Worm (Caenorhabditis elegans) whole organism, L1 larva: Measurements from ENCODE around the gene R12C12.5.
A peak's percentile ranks its signal among the peaks of the same experiment; 100 is the strongest.

ENCODE experiments used
- aly-2 ChIP-seq: fragments of 150-350 bp; optimal IDR thresholded peaks from 2 replicates; lab custom pipeline; 2014; ENCODE audit warnings: missing biosample characterization, missing genetic modification characterization
- elt-3 ChIP-seq, 6 experiments: fragments of 150-350 bp in 1 of 6; sonication (generic microtip); optimal IDR thresholded peaks; 2 replicates each; lab custom pipeline; 2017 to 2018; ENCODE audit warnings: missing biosample characterization in 6 of 6, missing genetic modification characterization in 6 of 6, inconsistent platforms in 1 of 6
- lin-15B ChIP-seq: fragments of 150-350 bp; sonication (generic microtip); optimal IDR thresholded peaks from 3 replicates; lab custom pipeline; 2014; ENCODE audit warnings: missing biosample characterization, missing genetic modification characterization
- lin-35 ChIP-seq, 2 experiments: fragments of 150-350 bp; optimal IDR thresholded peaks; 2 replicates each; lab custom pipeline; 2014; ENCODE audit warnings: missing biosample characterization in 2 of 2, missing genetic modification characterization in 2 of 2, missing genetic modification reagents in 2 of 2
- pqm-1 ChIP-seq: sonication (generic microtip); optimal IDR thresholded peaks from 3 replicates; lab custom pipeline; 2017; ENCODE audit warnings: missing biosample characterization, missing genetic modification characterization
- unc-62 ChIP-seq: fragments of 150-350 bp; optimal IDR thresholded peaks from 2 replicates; lab custom pipeline; 2014; ENCODE audit warnings: missing biosample characterization, missing genetic modification reagents, missing genetic modification characterization

- no peak for TF ChIP-seq pqm-1
- TF ChIP-seq unc-62 (GFP tag; lab: Kevin White, UChicago), result no peak
- TF ChIP-seq lin-35 (GFP tag; optimal IDR thresholded peaks at IDR 0.05; lab: Kevin White, UChicago), result no peak
- TF ChIP-seq lin-15B (tag; lab: Kevin White, UChicago), result no peak
- peak in 1 of 6 experiments; percentile 24 for TF ChIP-seq elt-3 (tag; optimal IDR thresholded peaks at IDR 0.05; lab: Kevin White, UChicago)
- TF ChIP-seq aly-2, result no peak
These were observed 5.2 kb upstream of the R12C12.5 start, which contains the start of gene gldc-1 for ce11 chrII:6050120-6050519.
